Worm (Caenorhabditis elegans) whole organism, L1 larva: ENCODE measurements around the gene F57F5.3.

Experiments used
- C16A3.4 ChIP-seq: fragments of 150-350 bp; optimal IDR thresholded peaks from 2 replicates; lab custom pipeline; 2014; ENCODE audit warnings: missing biosample characterization, missing genetic modification characterization
- Y116A8C.19 ChIP-seq: sonication (generic microtip); optimal IDR thresholded peaks from 2 replicates; lab custom pipeline; 2016; ENCODE audit warnings: missing compliant biosample characterization, missing genetic modification characterization, borderline replicate concordance
- blmp-1 ChIP-seq: fragments of 150-350 bp; optimal IDR thresholded peaks from 2 replicates; lab custom pipeline; 2014; ENCODE audit warnings: missing biosample characterization, missing genetic modification characterization
- ceh-8 ChIP-seq: fragments of 200-800 bp; sonication (Bioruptor generic); optimal IDR thresholded peaks from 2 replicates; lab custom pipeline; 2018; ENCODE audit warnings: mild to moderate bottlenecking, missing genetic modification characterization, moderate library complexity, missing compliant biosample characterization
- dpl-1 ChIP-seq, 3 experiments: fragments of 150-350 bp in 2 of 3; sonication (generic microtip) in 1 of 3; optimal IDR thresholded peaks; 2 replicates each; lab custom pipeline; 2014 to 2017; ENCODE audit warnings: missing biosample characterization in 3 of 3, missing genetic modification characterization in 3 of 3, missing genetic modification reagents in 3 of 3
- dsc-1 ChIP-seq: sonication (generic microtip); optimal IDR thresholded peaks from 2 replicates; lab custom pipeline; 2016; ENCODE audit warnings: mild to moderate bottlenecking, missing genetic modification characterization, missing compliant biosample characterization
- efl-3 ChIP-seq: fragments of 200-800 bp; sonication (Bioruptor generic); optimal IDR thresholded peaks from 2 replicates; lab custom pipeline; 2018; ENCODE audit warnings: mild to moderate bottlenecking, missing genetic modification characterization, missing compliant biosample characterization
- fkh-10 ChIP-seq: sonication (generic microtip); optimal IDR thresholded peaks from 2 replicates; lab custom pipeline; 2017; ENCODE audit warnings: missing biosample characterization, missing genetic modification reagents, missing genetic modification characterization
- fkh-4 ChIP-seq: sonication (generic microtip); optimal IDR thresholded peaks from 2 replicates; lab custom pipeline; 2016; ENCODE audit warnings: missing compliant biosample characterization, missing genetic modification characterization, borderline replicate concordance
- fos-1 ChIP-seq: fragments of 150-350 bp; optimal IDR thresholded peaks from 2 replicates; lab custom pipeline; 2014; ENCODE audit warnings: missing biosample characterization, missing genetic modification characterization
- grh-1 ChIP-seq: fragments of 200-800 bp; sonication (Bioruptor generic); IDR thresholded peaks from 2 replicates; pipeline ENCODE4 v1.3.6; 2022; ENCODE audit warnings: missing genetic modification reagents, missing genetic modification characterization, missing compliant biosample characterization
- hlh-17 ChIP-seq: fragments of 200-800 bp; sonication (Bioruptor generic); optimal IDR thresholded peaks from 2 replicates; lab custom pipeline; 2018; ENCODE audit warnings: missing genetic modification characterization, mild to moderate bottlenecking, missing compliant biosample characterization, moderate library complexity, borderline replicate concordance
- isw-1 ChIP-seq: fragments of 200-800 bp; sonication (Bioruptor generic); IDR thresholded peaks from 2 replicates; pipeline ENCODE4 v1.3.6; 2022; ENCODE audit warnings: missing genetic modification characterization, missing compliant biosample characterization
- lin-14 ChIP-seq: fragments of 200-800 bp; sonication (Bioruptor generic); optimal IDR thresholded peaks from 2 replicates; lab custom pipeline; 2018; ENCODE audit warnings: mild to moderate bottlenecking, missing genetic modification characterization, moderate library complexity, missing compliant biosample characterization
- lin-35 ChIP-seq, 2 experiments: fragments of 150-350 bp; optimal IDR thresholded peaks; 2 replicates each; lab custom pipeline; 2014; ENCODE audit warnings: missing biosample characterization in 2 of 2, missing genetic modification characterization in 2 of 2, missing genetic modification reagents in 2 of 2
- lsy-2 ChIP-seq, 2 experiments: fragments of 150-350 bp; optimal IDR thresholded peaks; 2 replicates each; lab custom pipeline; 2014; ENCODE audit warnings: missing biosample characterization in 2 of 2, missing genetic modification characterization in 2 of 2
- mdl-1 ChIP-seq, 2 experiments: fragments of 150-350 bp; optimal IDR thresholded peaks; 2 replicates each; lab custom pipeline; 2014 to 2017; ENCODE audit warnings: missing biosample characterization in 2 of 2, missing genetic modification characterization in 2 of 2, inconsistent platforms in 1 of 2
- mef-2 ChIP-seq: fragments of 150-350 bp; optimal IDR thresholded peaks from 2 replicates; lab custom pipeline; 2014; ENCODE audit warnings: missing biosample characterization, missing genetic modification characterization
- nhr-11 ChIP-seq: fragments of 150-350 bp; optimal IDR thresholded peaks from 2 replicates; lab custom pipeline; 2014; ENCODE audit warnings: missing biosample characterization, missing genetic modification characterization
- nhr-19 ChIP-seq: fragments of 200-800 bp; sonication (Bioruptor generic); conservative IDR thresholded peaks from 2 replicates; pipeline ENCODE4 v1.3.6; 2022; ENCODE audit warnings: missing genetic modification characterization, missing compliant biosample characterization
- nhr-20 ChIP-seq: sonication (generic microtip); optimal IDR thresholded peaks from 2 replicates; lab custom pipeline; 2016; ENCODE audit warnings: mild to moderate bottlenecking, missing genetic modification characterization, missing compliant biosample characterization
- nhr-237 ChIP-seq: fragments of 150-350 bp; optimal IDR thresholded peaks from 2 replicates; lab custom pipeline; 2014; ENCODE audit warnings: missing biosample characterization, missing genetic modification characterization
- nhr-28 ChIP-seq: fragments of 150-350 bp; optimal IDR thresholded peaks from 2 replicates; lab custom pipeline; 2014; ENCODE audit warnings: missing biosample characterization, missing genetic modification characterization
- nhr-84 ChIP-seq: sonication (generic microtip); optimal IDR thresholded peaks from 2 replicates; lab custom pipeline; 2017; ENCODE audit warnings: missing biosample characterization, missing genetic modification characterization
- nhr-90 ChIP-seq: sonication (generic microtip); optimal IDR thresholded peaks from 2 replicates; lab custom pipeline; 2016; ENCODE audit warnings: mild to moderate bottlenecking, missing genetic modification characterization, missing compliant biosample characterization; ENCODE audit not compliant: poor library complexity
- pax-3 ChIP-seq: fragments of 200-800 bp; sonication (Bioruptor generic); optimal IDR thresholded peaks from 2 replicates; lab custom pipeline; 2018; ENCODE audit warnings: mild to moderate bottlenecking, missing genetic modification characterization, moderate library complexity, missing compliant biosample characterization
- skn-1 ChIP-seq: fragments of 150-350 bp; optimal IDR thresholded peaks from 2 replicates; lab custom pipeline; 2014; ENCODE audit warnings: missing biosample characterization, missing genetic modification characterization
- sptf-1 ChIP-seq: fragments of 150-350 bp; optimal IDR thresholded peaks from 2 replicates; lab custom pipeline; 2014; ENCODE audit warnings: missing biosample characterization, missing genetic modification characterization
- tlp-1 ChIP-seq: fragments of 150-350 bp; optimal IDR thresholded peaks from 2 replicates; lab custom pipeline; 2014; ENCODE audit warnings: missing biosample characterization, missing genetic modification characterization
- unc-130 ChIP-seq: fragments of 150-350 bp; optimal IDR thresholded peaks from 2 replicates; lab custom pipeline; 2017; ENCODE audit warnings: missing biosample characterization, missing genetic modification characterization, inconsistent platforms
- unc-86 ChIP-seq: sonication (generic microtip); optimal IDR thresholded peaks from 2 replicates; lab custom pipeline; 2016; ENCODE audit warnings: missing genetic modification characterization, missing compliant biosample characterization
- unc-98 ChIP-seq: fragments of 200-800 bp; sonication (Bioruptor generic); IDR thresholded peaks from 2 replicates; pipeline ENCODE4 v1.3.6; 2022; ENCODE audit warnings: missing genetic modification characterization, missing compliant biosample characterization
- xbp-1 ChIP-seq: sonication (generic microtip); optimal IDR thresholded peaks from 2 replicates; lab custom pipeline; 2016; ENCODE audit warnings: missing genetic modification characterization, missing compliant biosample characterization
- zip-4 ChIP-seq: fragments of 200-800 bp; sonication (Bioruptor generic); optimal IDR thresholded peaks from 2 replicates; lab custom pipeline; 2018; ENCODE audit warnings: mild to moderate bottlenecking, missing genetic modification characterization, moderate library complexity, missing compliant biosample characterization

Gene F57F5.3

DNA sequence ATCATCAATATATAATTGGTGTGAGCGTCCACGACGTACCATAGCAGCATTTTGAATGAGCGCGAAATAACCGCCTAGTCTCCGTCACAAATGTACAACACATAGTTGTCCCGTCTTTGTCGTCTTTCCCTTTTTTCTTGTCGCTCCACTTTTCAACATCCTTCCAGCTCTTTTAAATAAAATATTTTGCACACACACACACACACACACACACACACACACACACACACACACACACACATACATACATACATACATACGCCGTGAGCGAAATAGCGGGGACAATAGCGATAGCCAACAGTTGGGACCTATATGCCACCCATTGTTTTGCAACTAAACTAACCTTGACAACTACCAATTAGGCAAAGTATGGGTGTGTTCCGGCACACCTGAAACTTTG is 31.9 kb upstream of the F57F5.3 start:
- TF ChIP-seq grh-1 (no peak), nhr-19 (GFP tag; lab: Robert Waterston, UW) (no peak), unc-86 (tag; lab: Kevin White, UChicago) (peak; percentile 48), isw-1 (peak; percentile 13; the same call in 1 of the 2 replicates), lin-14 (GFP tag; lab: Kevin White, UChicago) (peak; percentile 48)

DNA sequence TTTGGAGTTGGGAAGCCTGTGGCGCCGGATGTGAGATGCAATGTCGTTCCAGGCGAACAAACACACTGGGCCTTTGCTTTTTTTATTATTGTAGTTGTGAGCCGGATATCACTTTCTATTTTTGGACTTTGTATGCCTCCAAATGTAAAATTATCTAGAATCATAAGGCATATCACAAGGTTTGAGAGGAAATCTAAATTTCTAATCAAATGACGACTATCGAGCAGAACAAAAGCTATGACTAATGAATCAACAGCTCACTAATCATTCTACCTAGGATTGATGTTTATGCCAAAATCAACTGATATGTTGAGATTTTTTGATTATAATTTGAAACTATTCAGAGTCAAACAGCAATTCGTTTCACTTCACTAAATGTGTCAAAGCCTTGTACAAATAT is 31.5 kb upstream of the F57F5.3 start:
- TF ChIP-seq ceh-8 = peak; percentile 71
- TF ChIP-seq lin-35 (GFP tag; optimal IDR thresholded peaks at IDR 0.05; lab: Kevin White, UChicago) = no peak
- TF ChIP-seq pax-3 = peak; percentile 79
- no peak for TF ChIP-seq sptf-1 (tag; lab: Kevin White, UChicago)
- no peak for TF ChIP-seq fos-1
- peak; percentile 65 for TF ChIP-seq dsc-1 (tag; lab: Kevin White, UChicago)

DNA sequence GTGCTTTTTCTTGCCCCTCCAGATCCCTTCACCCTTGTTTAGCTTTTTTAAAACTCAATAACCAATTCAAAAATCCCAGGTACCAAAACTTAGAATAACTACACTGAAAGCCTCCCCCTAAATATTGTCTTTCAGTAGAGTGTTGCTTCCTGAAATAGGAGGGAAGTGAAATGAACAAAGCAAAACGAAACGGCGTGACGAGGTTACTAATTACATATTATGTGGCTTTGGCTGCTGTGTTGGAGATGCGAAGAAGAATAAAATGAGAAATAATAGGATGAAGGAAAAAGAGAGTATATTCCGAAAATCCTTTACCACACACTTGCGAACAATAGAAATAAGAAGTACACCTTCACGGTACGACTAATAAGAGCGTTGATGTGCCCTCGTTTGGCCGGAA is 29.7 kb upstream of the F57F5.3 start:
- TF ChIP-seq zip-4 (GFP tag; lab: Kevin White, UChicago) = no peak
- TF ChIP-seq dsc-1 (tag; lab: Kevin White, UChicago) = peak; percentile 52
- TF ChIP-seq unc-98 = no peak
- no peak for TF ChIP-seq xbp-1 (tag; lab: Kevin White, UChicago)
- TF ChIP-seq blmp-1 (tag; lab: Kevin White, UChicago) = peak; percentile 7
- TF ChIP-seq, all 84 proteins: peak for 2

DNA sequence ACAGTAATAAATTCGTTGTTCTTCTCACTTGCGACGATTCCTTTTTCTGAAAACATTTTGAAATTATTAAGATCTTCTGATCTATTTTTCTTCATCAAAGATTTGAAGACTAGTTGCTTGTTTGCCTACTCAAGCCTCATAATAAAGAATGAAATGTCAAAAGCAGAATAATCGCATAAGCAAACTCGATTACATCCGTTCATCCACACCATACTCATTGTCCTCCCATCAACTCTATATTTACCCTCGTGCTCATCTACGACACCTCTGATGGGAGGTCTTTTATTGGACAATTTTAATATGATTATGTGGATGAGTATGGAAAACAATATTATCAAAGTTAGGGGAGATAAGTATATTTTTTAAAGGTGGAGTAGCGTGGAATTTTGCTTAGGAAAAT is 27.4 kb upstream of the F57F5.3 start:
- TF ChIP-seq nhr-28 (tag; lab: Kevin White, UChicago) (no peak), nhr-84 (no peak), Y116A8C.19 (tag; lab: Kevin White, UChicago) (no peak), efl-3 (GFP tag; lab: Kevin White, UChicago) (no peak), unc-98 (no peak), fkh-4 (tag; lab: Kevin White, UChicago) (no peak), tlp-1 (tag; lab: Kevin White, UChicago) (no peak), nhr-90 (tag; lab: Kevin White, UChicago) (no peak), skn-1 (no peak), blmp-1 (tag; lab: Kevin White, UChicago) (no peak), nhr-20 (tag; lab: Kevin White, UChicago) (no peak), C16A3.4 (no peak), hlh-17 (GFP tag; lab: Kevin White, UChicago) (no peak), nhr-237 (no peak)

DNA sequence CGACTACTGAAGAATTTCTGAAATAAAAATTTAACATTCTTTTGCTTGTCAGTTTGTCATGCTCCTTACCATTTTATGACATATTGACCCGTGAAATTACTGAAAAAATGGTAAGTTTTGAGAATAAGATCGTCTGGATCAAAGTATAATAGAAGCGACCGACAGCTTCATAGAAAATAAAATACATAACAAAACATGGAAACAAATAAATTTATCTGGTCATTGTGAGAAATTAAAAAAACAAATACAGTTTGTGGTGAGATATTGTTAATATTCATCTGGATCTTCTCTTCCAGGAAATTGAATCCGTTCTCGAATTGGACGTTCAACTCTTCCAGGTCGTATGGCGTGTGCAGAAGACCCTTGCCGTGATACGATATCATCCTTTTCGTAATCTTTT is 25.7 kb upstream of the F57F5.3 start, which contains the start of gene pkc-1:
pkc-1 (minus strand) TSS at position 101 of the 400 bp plus-strand sequence.
- no peak for TF ChIP-seq nhr-19 (GFP tag; lab: Robert Waterston, UW)
- TF ChIP-seq unc-130 (tag; lab: Kevin White, UChicago) = no peak
- no peak for TF ChIP-seq nhr-11 (tag; lab: Kevin White, UChicago)
- no peak for TF ChIP-seq lin-14 (GFP tag; lab: Kevin White, UChicago)
- no peak for TF ChIP-seq dpl-1 (GFP tag; optimal IDR thresholded peaks at IDR 0.05; lab: Kevin White, UChicago)
- TF ChIP-seq lsy-2 (tag; optimal IDR thresholded peaks at IDR 0.05; lab: Kevin White, UChicago) = no peak
- TF ChIP-seq unc-86 (tag; lab: Kevin White, UChicago) = no peak
- no peak for TF ChIP-seq mdl-1 (tag; optimal IDR thresholded peaks at IDR 0.05; lab: Kevin White, UChicago)
- TF ChIP-seq mef-2 (tag; lab: Kevin White, UChicago) = no peak
- TF ChIP-seq fkh-10 (GFP tag; lab: Kevin White, UChicago) = no peak
- TF ChIP-seq, all 84 proteins: peak for 0
